Worm (Caenorhabditis elegans): ENCODE results near the gene dyn-1.

DNA sequence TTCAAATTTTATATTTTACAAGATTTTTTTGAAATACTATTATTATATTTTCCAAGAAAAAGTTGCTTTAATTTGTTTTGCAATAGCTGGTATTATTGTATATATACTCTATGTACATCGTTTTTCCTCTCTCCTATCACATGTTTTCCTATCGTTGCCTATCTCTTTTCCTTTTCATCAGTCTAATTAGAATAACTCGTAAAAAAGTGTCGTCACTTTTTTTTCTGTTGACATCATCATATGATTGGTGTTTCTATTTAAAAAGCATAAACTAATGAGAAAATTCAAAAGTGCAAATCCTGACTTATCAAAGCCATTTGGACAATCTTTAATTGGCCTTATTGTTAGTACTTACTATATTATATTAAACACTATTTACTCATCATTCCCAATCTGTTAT lies 32.7 kb upstream of the dyn-1 start:
- no peak for TF ChIP-seq mdl-1 (tag; optimal IDR thresholded peaks at IDR 0.05)
- no peak for TF ChIP-seq pqm-1 (tag; optimal IDR thresholded peaks at IDR 0.05)
- no peak for TF ChIP-seq snpc-4 (tag; optimal IDR thresholded peaks at IDR 0.05)

Data from whole organism, L3 larva.